Fruit fly (Drosophila melanogaster): Measurements from ENCODE around the gene Btk.

The Btk gene

dm6 chr2L:8344536-8344935 is 43.7 kb upstream of the Btk start (continued):
- TF ChIP-seq CG9727 (GFP tag; optimal IDR thresholded peaks at IDR 0.05) = no peak
- TF ChIP-seq HmgZ (tag; optimal IDR thresholded peaks at IDR 0.05) = peak; percentile 27
- TF ChIP-seq dysf (GFP tag; IDR thresholded peaks at IDR 0.05) = no peak
- TF ChIP-seq Hey (tag; optimal IDR thresholded peaks at IDR 0.05) = peak; percentile 14
- TF ChIP-seq grau (tag; optimal IDR thresholded peaks at IDR 0.05) = no peak
- peak; percentile 48 for TF ChIP-seq D19B (GFP tag; optimal IDR thresholded peaks at IDR 0.05)
- TF ChIP-seq CG10979 (tag; optimal IDR thresholded peaks at IDR 0.05) = no peak
- no peak for TF ChIP-seq br (optimal IDR thresholded peaks at IDR 0.05)
- TF ChIP-seq CG18599 (GFP tag; optimal IDR thresholded peaks at IDR 0.05) = no peak
- TF ChIP-seq CG5180 (GFP tag; optimal IDR thresholded peaks at IDR 0.05) = peak; percentile 74
- TF ChIP-seq unc-4 (GFP tag; IDR thresholded peaks at IDR 0.05; ENCODE audit: partially characterized antibody) = no peak
- no peak for TF ChIP-seq CG17328 (GFP tag; IDR thresholded peaks at IDR 0.05)
- no peak for TF ChIP-seq Gug (GFP tag; IDR thresholded peaks at IDR 0.05)
- TF ChIP-seq wek (GFP tag; optimal IDR thresholded peaks at IDR 0.05) = no peak
- TF ChIP-seq CG16813 (GFP tag; IDR thresholded peaks at IDR 0.05; ENCODE audit: partially characterized antibody) = no peak
- TF ChIP-seq B-H1 (GFP tag; IDR thresholded peaks at IDR 0.05) = no peak
- no peak for TF ChIP-seq nom (GFP tag; optimal IDR thresholded peaks at IDR 0.05)
- no peak for TF ChIP-seq pita (GFP tag; optimal IDR thresholded peaks at IDR 0.05)
- TF ChIP-seq sim (GFP tag; IDR thresholded peaks at IDR 0.05) = no peak
- no peak for TF ChIP-seq Hmr (GFP tag; optimal IDR thresholded peaks at IDR 0.05)
- no peak for TF ChIP-seq inv (GFP tag; IDR thresholded peaks at IDR 0.05; ENCODE audit: partially characterized antibody)
- TF ChIP-seq CG9437 (GFP tag; optimal IDR thresholded peaks at IDR 0.05) = no peak
- no peak for TF ChIP-seq pb (GFP tag; optimal IDR thresholded peaks at IDR 0.05)
- no peak for TF ChIP-seq lola (GFP tag; optimal IDR thresholded peaks at IDR 0.05)
- TF ChIP-seq mam (GFP tag; optimal IDR thresholded peaks at IDR 0.05) = no peak
- TF ChIP-seq sens (GFP tag) = no peak
- TF ChIP-seq CG7357 (GFP tag; IDR thresholded peaks at IDR 0.05) = no peak
- TF ChIP-seq CG3407 (GFP tag; optimal IDR thresholded peaks at IDR 0.05) = no peak
- no peak for TF ChIP-seq tgo (GFP tag; IDR thresholded peaks at IDR 0.05)
- no peak for TF ChIP-seq ewg (GFP tag; optimal IDR thresholded peaks at IDR 0.05)
- TF ChIP-seq CG10959 (GFP tag; IDR thresholded peaks at IDR 0.05) = no peak
- peak; percentile 51 for TF ChIP-seq sug (tag; optimal IDR thresholded peaks at IDR 0.05)
- no peak for TF ChIP-seq slbo (GFP tag; IDR thresholded peaks at IDR 0.05)
- 0 out of 4 replicates have a peak, but pooled peaks have one; percentile 37 for TF ChIP-seq chinmo (GFP tag; IDR thresholded peaks at IDR 0.05; ENCODE audit: partially characterized antibody)
- no peak for TF ChIP-seq Atf3 (GFP tag; optimal IDR thresholded peaks at IDR 0.05)
- TF ChIP-seq slp2 (GFP tag; optimal IDR thresholded peaks at IDR 0.05) = no peak
- no peak for TF ChIP-seq CG6654 (GFP tag; optimal IDR thresholded peaks at IDR 0.05)
- no peak for TF ChIP-seq sd (tag; optimal IDR thresholded peaks at IDR 0.05)
- no peak for TF ChIP-seq CG4707 (GFP tag; optimal IDR thresholded peaks at IDR 0.05)
- TF ChIP-seq ATbp (GFP tag; optimal IDR thresholded peaks at IDR 0.05) = no peak
- TF ChIP-seq zfh2 (GFP tag; optimal IDR thresholded peaks at IDR 0.05) = no peak
- TF ChIP-seq Nf-YA (GFP tag; IDR thresholded peaks at IDR 0.05) = no peak
- no peak for TF ChIP-seq CG6813 (GFP tag; optimal IDR thresholded peaks at IDR 0.05)
- TF ChIP-seq trh (GFP tag; optimal IDR thresholded peaks at IDR 0.05) = no peak
- no peak for TF ChIP-seq cad (GFP tag; optimal IDR thresholded peaks at IDR 0.05)
- no peak for TF ChIP-seq CG14965 (GFP tag; optimal IDR thresholded peaks at IDR 0.05; ENCODE audit: borderline replicate concordance)
- no peak for TF ChIP-seq CG18476 (GFP tag; optimal IDR thresholded peaks at IDR 0.05)
- peak; percentile 78 for TF ChIP-seq CG34376 (GFP tag; optimal IDR thresholded peaks at IDR 0.05)
- no peak for TF ChIP-seq klu (GFP tag; IDR thresholded peaks at IDR 0.05)
- no peak for TF ChIP-seq CG15479 (GFP tag; optimal IDR thresholded peaks at IDR 0.05)
- no peak for TF ChIP-seq CG14441 (GFP tag; IDR thresholded peaks at IDR 0.05)

Measured in whole organism, embryonic.